Worm (Caenorhabditis elegans) whole organism, late embryonic: ENCODE results near the gene F56A11.4.

Experiments used
- C08G9.2 ChIP-seq: sonication (generic microtip); optimal IDR thresholded peaks from 2 replicates; lab custom pipeline; 2016; ENCODE audit warnings: mild to moderate bottlenecking, missing genetic modification characterization, moderate library complexity, missing compliant biosample characterization
- C38D4.7 ChIP-seq: fragments of 200-800 bp; sonication (Bioruptor generic); optimal IDR thresholded peaks from 2 replicates; lab custom pipeline; 2018; ENCODE audit warnings: mild to moderate bottlenecking, missing genetic modification characterization, moderate library complexity, missing compliant biosample characterization
- K02D7.2 ChIP-seq: sonication (generic microtip); optimal IDR thresholded peaks from 2 replicates; lab custom pipeline; 2017; ENCODE audit warnings: mild to moderate bottlenecking, missing genetic modification characterization, missing compliant biosample characterization
- K09A11.1 ChIP-seq: sonication (generic microtip); optimal IDR thresholded peaks from 2 replicates; lab custom pipeline; 2017; ENCODE audit warnings: antibody characterized with exemption, mild to moderate bottlenecking, missing genetic modification characterization, missing compliant biosample characterization; ENCODE audit not compliant: insufficient read depth
- T23F11.4 ChIP-seq: fragments of 200-800 bp; sonication (Bioruptor generic); optimal IDR thresholded peaks from 2 replicates; lab custom pipeline; 2018; ENCODE audit warnings: mild to moderate bottlenecking, missing genetic modification characterization, missing compliant biosample characterization
- ceh-19 ChIP-seq: fragments of 200-800 bp; sonication (Bioruptor generic); optimal IDR thresholded peaks from 2 replicates; lab custom pipeline; 2018; ENCODE audit warnings: mild to moderate bottlenecking, missing genetic modification characterization, missing compliant biosample characterization
- ceh-2 ChIP-seq: sonication (generic microtip); optimal IDR thresholded peaks from 2 replicates; lab custom pipeline; 2016; ENCODE audit warnings: missing genotype, missing genetic modification characterization, missing compliant biosample characterization
- ceh-24 ChIP-seq: sonication (generic microtip); optimal IDR thresholded peaks from 2 replicates; lab custom pipeline; 2016; ENCODE audit warnings: mild to moderate bottlenecking, missing genetic modification characterization, missing compliant biosample characterization
- ceh-31 ChIP-seq: sonication (generic microtip); optimal IDR thresholded peaks from 2 replicates; lab custom pipeline; 2016; ENCODE audit warnings: missing genetic modification characterization, missing compliant biosample characterization
- ceh-45 ChIP-seq: fragments of 200-800 bp; sonication (Bioruptor generic); IDR thresholded peaks from 2 replicates; pipeline ENCODE4 v1.3.6; 2022; ENCODE audit warnings: missing genetic modification reagents, missing genetic modification characterization, missing compliant biosample characterization
- ceh-6 ChIP-seq: fragments of 200-800 bp; sonication (Bioruptor generic); optimal IDR thresholded peaks from 2 replicates; lab custom pipeline; 2018; ENCODE audit warnings: mild to moderate bottlenecking, missing genetic modification characterization, missing compliant biosample characterization
- ceh-9 ChIP-seq: sonication (generic microtip); optimal IDR thresholded peaks from 2 replicates; lab custom pipeline; 2016; ENCODE audit warnings: mild to moderate bottlenecking, missing genetic modification characterization, inconsistent platforms, missing compliant biosample characterization
- elt-4 ChIP-seq: sonication (generic microtip); optimal IDR thresholded peaks from 2 replicates; lab custom pipeline; 2016; ENCODE audit warnings: missing genetic modification characterization, missing compliant biosample characterization
- eyg-1 ChIP-seq: sonication (generic microtip); optimal IDR thresholded peaks from 2 replicates; lab custom pipeline; 2016; ENCODE audit warnings: missing genotype, missing genetic modification characterization, missing compliant biosample characterization
- fkh-10 ChIP-seq: fragments of 150-350 bp; optimal IDR thresholded peaks from 2 replicates; lab custom pipeline; 2014; ENCODE audit warnings: missing biosample characterization, missing genetic modification reagents, missing genetic modification characterization
- fkh-6 ChIP-seq: sonication (generic microtip); optimal IDR thresholded peaks from 2 replicates; lab custom pipeline; 2016; ENCODE audit warnings: missing genetic modification characterization, missing compliant biosample characterization
- hlh-15 ChIP-seq: sonication (generic microtip); optimal IDR thresholded peaks from 2 replicates; lab custom pipeline; 2016; ENCODE audit warnings: missing genetic modification characterization, missing compliant biosample characterization
- hlh-30 ChIP-seq: sonication (generic microtip); optimal IDR thresholded peaks from 2 replicates; lab custom pipeline; 2017; ENCODE audit warnings: antibody characterized with exemption, missing genetic modification characterization, missing compliant biosample characterization; ENCODE audit not compliant: insufficient read depth
- hlh-8 ChIP-seq: sonication (generic microtip); optimal IDR thresholded peaks from 2 replicates; lab custom pipeline; 2016; ENCODE audit warnings: missing genotype, missing genetic modification characterization, missing compliant biosample characterization
- madf-2 ChIP-seq: sonication (generic microtip); optimal IDR thresholded peaks from 2 replicates; lab custom pipeline; 2017; ENCODE audit warnings: missing genetic modification characterization, missing compliant biosample characterization
- mec-3 ChIP-seq: sonication (generic microtip); optimal IDR thresholded peaks from 2 replicates; lab custom pipeline; 2016; ENCODE audit warnings: borderline replicate concordance, missing genetic modification characterization, missing compliant biosample characterization
- npax-4 ChIP-seq: sonication (generic microtip); optimal IDR thresholded peaks from 2 replicates; lab custom pipeline; 2016; ENCODE audit warnings: missing genetic modification characterization, missing compliant biosample characterization
- odd-2 ChIP-seq: sonication (generic microtip); optimal IDR thresholded peaks from 2 replicates; lab custom pipeline; 2017; ENCODE audit warnings: antibody characterized with exemption, mild to moderate bottlenecking, missing genetic modification characterization, missing compliant biosample characterization
- pha-4 ChIP-seq: fragments of 150-350 bp; optimal IDR thresholded peaks from 2 replicates; lab custom pipeline; 2018; ENCODE audit warnings: missing biosample characterization, missing genetic modification reagents, missing genetic modification characterization
- pqm-1 ChIP-seq: sonication (generic microtip); optimal IDR thresholded peaks from 2 replicates; lab custom pipeline; 2016; ENCODE audit warnings: missing genetic modification characterization, missing compliant biosample characterization
- ref-2 ChIP-seq: sonication (generic microtip); optimal IDR thresholded peaks from 2 replicates; lab custom pipeline; 2016; ENCODE audit warnings: missing genetic modification characterization, missing compliant biosample characterization
- rnt-1 ChIP-seq: sonication (generic microtip); optimal IDR thresholded peaks from 2 replicates; lab custom pipeline; 2016; ENCODE audit warnings: missing genetic modification characterization, missing compliant biosample characterization
- sdc-2 ChIP-seq: sonication (generic microtip); optimal IDR thresholded peaks from 2 replicates; lab custom pipeline; 2016; ENCODE audit warnings: missing genotype, missing genetic modification characterization, missing compliant biosample characterization
- sox-2 ChIP-seq: fragments of 200-800 bp; sonication (Bioruptor generic); IDR thresholded peaks from 2 replicates; pipeline ENCODE4 v1.3.6; 2022; ENCODE audit warnings: missing genetic modification reagents, missing genetic modification characterization, missing compliant biosample characterization
- sox-4 ChIP-seq: sonication (generic microtip); optimal IDR thresholded peaks from 2 replicates; lab custom pipeline; 2017; ENCODE audit warnings: mild to moderate bottlenecking, missing genetic modification characterization, inconsistent platforms, missing compliant biosample characterization
- syd-9 ChIP-seq: sonication (generic microtip); optimal IDR thresholded peaks from 2 replicates; lab custom pipeline; 2016; ENCODE audit warnings: mild to moderate bottlenecking, missing genetic modification characterization, moderate library complexity, missing compliant biosample characterization
- ttx-3 ChIP-seq: sonication (generic microtip); optimal IDR thresholded peaks from 2 replicates; lab custom pipeline; 2016; ENCODE audit warnings: missing genetic modification reagents, missing genetic modification characterization, missing compliant biosample characterization
- unc-3 ChIP-seq, 2 experiments: fragments of 200-800 bp in 1 of 2; sonication (Bioruptor generic) in 1 of 2; sonication (generic microtip) in 1 of 2; conservative IDR thresholded peaks in 1 of 2; optimal IDR thresholded peaks in 1 of 2; 2 replicates each; pipeline versions ENCODE4 v1.3.6 to Lab custom; 2016 to 2022; ENCODE audit warnings: missing compliant biosample characterization in 2 of 2, missing genetic modification characterization in 2 of 2, missing genetic modification reagents in 1 of 2
- unc-42 ChIP-seq: sonication (generic microtip); optimal IDR thresholded peaks from 2 replicates; lab custom pipeline; 2016; ENCODE audit warnings: missing genotype, missing genetic modification characterization, missing compliant biosample characterization
- zip-5 ChIP-seq: sonication (generic microtip); optimal IDR thresholded peaks from 2 replicates; lab custom pipeline; 2016; ENCODE audit warnings: missing genetic modification characterization, missing compliant biosample characterization

The F56A11.4 gene

ce11 chrIV:582130-582529 lies 34.0 kb downstream of the F56A11.4 start, which contains the start of gene F56A11.6:
F56A11.6 (minus strand) TSS chrIV:582230.
- TF ChIP-seq C08G9.2 (no peak), rnt-1 (tag; lab: Kevin White, UChicago) (no peak), ceh-2 (tag; lab: Kevin White, UChicago) (no peak), zip-5 (tag; lab: Kevin White, UChicago) (no peak), fkh-10 (GFP tag; lab: Kevin White, UChicago) (no peak), hlh-8 (tag; lab: Kevin White, UChicago) (no peak), pha-4 (tag; lab: Kevin White, UChicago) (no peak), C38D4.7 (GFP tag; lab: Kevin White, UChicago) (no peak), ref-2 (no peak), unc-42 (tag; lab: Kevin White, UChicago) (no peak), sox-2 (GFP tag; lab: Robert Waterston, UW) (no peak), ceh-45 (GFP tag; lab: Robert Waterston, UW) (no peak)

ce11 chrIV:584039-584438 lies 35.9 kb downstream of the F56A11.4 start:
- TF ChIP-seq elt-4 (tag; lab: Kevin White, UChicago) = no peak
- no peak for TF ChIP-seq hlh-15 (tag; lab: Kevin White, UChicago)
- no peak for TF ChIP-seq ref-2
- TF ChIP-seq K02D7.2 (tag; lab: Kevin White, UChicago) = no peak
- no peak for TF ChIP-seq sox-4 (tag; lab: Kevin White, UChicago)
- no peak for TF ChIP-seq fkh-6 (tag; lab: Kevin White, UChicago)
- no peak for TF ChIP-seq C08G9.2
- TF ChIP-seq hlh-30 (tag; lab: Kevin White, UChicago) = no peak
- TF ChIP-seq, all 69 proteins: peak for 0

- TF ChIP-seq eyg-1 (no peak), unc-3 (GFP tag; conservative IDR thresholded peaks at IDR 0.05; lab: Robert Waterston, UW) (no peak), unc-3 (tag; optimal IDR thresholded peaks at IDR 0.05; lab: Kevin White, UChicago) (no peak), hlh-8 (tag; lab: Kevin White, UChicago) (no peak), syd-9 (tag; lab: Kevin White, UChicago) (no peak), ttx-3 (tag; lab: Kevin White, UChicago) (no peak), sdc-2 (tag; lab: Kevin White, UChicago) (no peak), mec-3 (no peak), fkh-10 (GFP tag; lab: Kevin White, UChicago) (no peak), ceh-31 (tag; lab: Kevin White, UChicago) (no peak), C38D4.7 (GFP tag; lab: Kevin White, UChicago) (no peak), T23F11.4 (no peak), madf-2 (tag; lab: Kevin White, UChicago) (no peak)
Measured at ce11 chrIV:587729-588128, 39.6 kb downstream of the F56A11.4 start, which contains the start of gene C18H7.12. C18H7.12 (minus strand) TSS chrIV:587829.

- TF ChIP-seq ceh-19 (no peak), K09A11.1 (tag; lab: Kevin White, UChicago) (no peak), syd-9 (tag; lab: Kevin White, UChicago) (no peak), hlh-30 (tag; lab: Kevin White, UChicago) (no peak), ceh-24 (tag; lab: Kevin White, UChicago) (no peak), hlh-15 (tag; lab: Kevin White, UChicago) (no peak), pqm-1 (tag; lab: Kevin White, UChicago) (no peak), ceh-9 (tag; lab: Kevin White, UChicago) (no peak), npax-4 (tag; lab: Kevin White, UChicago) (no peak), ceh-6 (GFP tag; lab: Kevin White, UChicago) (no peak), sox-2 (GFP tag; lab: Robert Waterston, UW) (no peak), odd-2 (tag; lab: Kevin White, UChicago) (no peak), elt-4 (tag; lab: Kevin White, UChicago) (no peak)
- TF ChIP-seq, all 69 proteins: peak for 0
Measured at ce11 chrIV:592382-592781, 44.3 kb downstream of the F56A11.4 start, which contains the start of gene C18H7.6. C18H7.6 (minus strand) TSS chrIV:592485.
